Fruit fly (Drosophila melanogaster) whole organism, wandering third instar larva: ENCODE results near the gene CG10470.
A peak's percentile ranks its signal among the peaks of the same experiment; 100 is the strongest.

Experiments
- Abd-B ChIP-seq: fragments of >200 bp; optimal IDR thresholded peaks from 2 replicates; lab custom pipeline; 2017; ENCODE audit warnings: missing biosample characterization, missing genetic modification characterization
- CG32264 ChIP-seq: fragments of 200-800 bp; sonication (Bioruptor generic); optimal IDR thresholded peaks from 2 replicates; lab custom pipeline; 2016; ENCODE audit warnings: missing biosample characterization, missing genetic modification characterization
- CG9705 ChIP-seq: fragments of 200-800 bp; sonication (Bioruptor generic); optimal IDR thresholded peaks from 2 replicates; lab custom pipeline; 2018; ENCODE audit warnings: missing biosample characterization, mild to moderate bottlenecking, missing genetic modification characterization
- CrebA ChIP-seq: fragments of 200-800 bp; sonication (Bioruptor generic); optimal IDR thresholded peaks from 2 replicates; lab custom pipeline; 2016; ENCODE audit warnings: missing biosample characterization, mild to moderate bottlenecking, missing genetic modification characterization, borderline replicate concordance
- Dfd ChIP-seq: fragments of >200 bp; optimal IDR thresholded peaks from 2 replicates; lab custom pipeline; 2017; ENCODE audit warnings: missing biosample characterization, missing genetic modification characterization
- Dif ChIP-seq: fragments of 200-275, 200-300 bp; sonication (Bioruptor generic); optimal IDR thresholded peaks from 2 replicates; lab custom pipeline; 2018; ENCODE audit warnings: missing biosample characterization, missing genetic modification characterization; ENCODE audit not compliant: partially characterized antibody
- GATAd ChIP-seq: sonication (Bioruptor generic); optimal IDR thresholded peaks from 2 replicates; lab custom pipeline; 2016; ENCODE audit warnings: missing biosample characterization, missing genetic modification characterization
- HLH106 ChIP-seq: fragments of 200-800 bp; optimal IDR thresholded peaks from 3 replicates; lab custom pipeline; 2019; ENCODE audit warnings: missing biosample characterization, mild to moderate bottlenecking, missing genetic modification characterization, moderate library complexity
- Hnf4 ChIP-seq: fragments of 200-800 bp; sonication (Bioruptor generic); optimal IDR thresholded peaks from 2 replicates; lab custom pipeline; 2016; ENCODE audit warnings: missing biosample characterization, mild to moderate bottlenecking, missing genetic modification characterization
- Hr78 ChIP-seq: fragments of >200 bp; optimal IDR thresholded peaks from 2 replicates; lab custom pipeline; 2017; ENCODE audit warnings: missing biosample characterization, missing genetic modification characterization
- Hr83 ChIP-seq: fragments of 200-300 bp; sonication (Bioruptor generic); optimal IDR thresholded peaks from 2 replicates; lab custom pipeline; 2016; ENCODE audit warnings: missing biosample characterization, mild to moderate bottlenecking, missing genetic modification characterization, moderate library complexity; ENCODE audit not compliant: poor library complexity, severe bottlenecking
- Jra ChIP-seq: sonication (Bioruptor generic); optimal IDR thresholded peaks from 2 replicates; lab custom pipeline; 2016; ENCODE audit warnings: missing biosample characterization, missing genetic modification characterization
- Mio ChIP-seq: sonication (Bioruptor generic); optimal IDR thresholded peaks from 2 replicates; lab custom pipeline; 2016; ENCODE audit warnings: missing biosample characterization, missing genetic modification characterization
- Myc ChIP-seq: fragments of >200 bp; optimal IDR thresholded peaks from 2 replicates; lab custom pipeline; 2017
- N ChIP-seq: fragments of >200 bp; optimal IDR thresholded peaks from 2 replicates; lab custom pipeline; 2018; ENCODE audit warnings: missing biosample characterization, missing external identifiers, missing genetic modification characterization
- OdsH ChIP-seq: fragments of 200-800 bp; sonication (Bioruptor generic); optimal IDR thresholded peaks from 2 replicates; lab custom pipeline; 2016; ENCODE audit warnings: missing biosample characterization, mild to moderate bottlenecking, missing genetic modification characterization
- Rel ChIP-seq, 2 experiments: fragments of 200-800 bp; sonication (Bioruptor generic) in 1 of 2; optimal IDR thresholded peaks; 2 replicates in 1 of 2; 3 replicates in 1 of 2; lab custom pipeline; 2016 to 2019; ENCODE audit warnings: mild to moderate bottlenecking in 2 of 2, missing biosample characterization in 2 of 2, missing genetic modification characterization in 2 of 2, moderate library complexity in 1 of 2
- Sp1 ChIP-seq: fragments of 200-800 bp; sonication (Bioruptor generic); optimal IDR thresholded peaks from 3 replicates; lab custom pipeline; 2019; ENCODE audit warnings: missing biosample characterization, mild to moderate bottlenecking, missing genetic modification characterization, moderate library complexity
- Vsx2 ChIP-seq: fragments of 200-300, 225-300 bp; sonication (Bioruptor generic); optimal IDR thresholded peaks from 2 replicates; lab custom pipeline; 2018; ENCODE audit warnings: missing biosample characterization, missing genetic modification characterization; ENCODE audit not compliant: partially characterized antibody
- br ChIP-seq: fragments of 200-800 bp; sonication (Bioruptor generic); optimal IDR thresholded peaks from 2 replicates; lab custom pipeline; 2016; ENCODE audit warnings: missing biosample characterization, missing genetic modification characterization
- brk ChIP-seq: fragments of 200-800 bp; sonication (Bioruptor generic); optimal IDR thresholded peaks from 2 replicates; lab custom pipeline; 2016; ENCODE audit warnings: missing biosample characterization, mild to moderate bottlenecking, missing genetic modification characterization
- dl ChIP-seq, 2 experiments: fragments of 175-275, 200-275 bp in 1 of 2; fragments of 200-275 bp in 1 of 2; sonication (Bioruptor generic); optimal IDR thresholded peaks; lab custom pipeline; 2018; ENCODE audit warnings: mild to moderate bottlenecking in 2 of 2, missing biosample characterization in 2 of 2, missing genetic modification characterization in 2 of 2, moderate library complexity in 2 of 2; ENCODE audit not compliant: partially characterized antibody in 2 of 2, insufficient read depth in 1 of 2
- dmrt93B ChIP-seq: fragments of 200-800 bp; sonication (Bioruptor generic); optimal IDR thresholded peaks from 2 replicates; lab custom pipeline; 2018; ENCODE audit warnings: missing biosample characterization, mild to moderate bottlenecking, missing genetic modification characterization
- dsf ChIP-seq: sonication (Bioruptor generic); optimal IDR thresholded peaks from 2 replicates; lab custom pipeline; 2016; ENCODE audit warnings: missing biosample characterization, missing genetic modification characterization, borderline replicate concordance
- ey ChIP-seq: fragments of 200-800 bp; sonication (Bioruptor generic); optimal IDR thresholded peaks from 2 replicates; lab custom pipeline; 2016; ENCODE audit warnings: missing biosample characterization, missing genetic modification characterization
- foxo ChIP-seq, 2 experiments: fragments of 200-800 bp; sonication (Bioruptor generic); optimal IDR thresholded peaks; 2 replicates in 1 of 2; 3 replicates in 1 of 2; lab custom pipeline; 2016 to 2017; ENCODE audit warnings: missing biosample characterization in 2 of 2, missing genetic modification characterization in 2 of 2
- fru ChIP-seq: fragments of 200-800 bp; sonication (Bioruptor generic); optimal IDR thresholded peaks from 3 replicates; lab custom pipeline; 2016; ENCODE audit warnings: missing biosample characterization, mild to moderate bottlenecking, missing genetic modification characterization
- h ChIP-seq: fragments of 200-800 bp; sonication (Bioruptor generic); optimal IDR thresholded peaks from 3 replicates; lab custom pipeline; 2016; ENCODE audit warnings: missing biosample characterization, mild to moderate bottlenecking, missing genetic modification characterization
- jim ChIP-seq: fragments of 175-275, 200-325 bp; sonication (Bioruptor generic); optimal IDR thresholded peaks from 2 replicates; lab custom pipeline; 2016; ENCODE audit warnings: missing biosample characterization, mild to moderate bottlenecking, missing genetic modification characterization
- lola ChIP-seq: fragments of >200 bp; optimal IDR thresholded peaks from 2 replicates; lab custom pipeline; 2017; ENCODE audit warnings: missing biosample characterization, missing genetic modification characterization
- pan ChIP-seq: fragments of >200 bp; optimal IDR thresholded peaks from 2 replicates; lab custom pipeline; 2017
- psq ChIP-seq: fragments of 200-800 bp; sonication (Bioruptor generic); optimal IDR thresholded peaks from 3 replicates; lab custom pipeline; 2017; ENCODE audit warnings: missing biosample characterization, mild to moderate bottlenecking, missing genetic modification characterization, moderate library complexity
- rgr ChIP-seq: fragments of 200-800 bp; sonication (Bioruptor generic); optimal IDR thresholded peaks from 3 replicates; lab custom pipeline; 2016; ENCODE audit warnings: missing biosample characterization, mild to moderate bottlenecking, missing genetic modification characterization
- sage ChIP-seq: fragments of 200-800 bp; sonication (Bioruptor generic); optimal IDR thresholded peaks from 2 replicates; lab custom pipeline; 2016; ENCODE audit warnings: missing biosample characterization, mild to moderate bottlenecking, missing genetic modification characterization
- sv ChIP-seq: fragments of 200-800 bp; sonication (Bioruptor generic); optimal IDR thresholded peaks from 3 replicates; lab custom pipeline; 2016; ENCODE audit warnings: missing biosample characterization, missing genetic modification characterization
- tai ChIP-seq: sonication (Bioruptor generic); optimal IDR thresholded peaks from 2 replicates; lab custom pipeline; 2016; ENCODE audit warnings: missing biosample characterization, missing genetic modification characterization
- usp ChIP-seq: fragments of >200 bp; optimal IDR thresholded peaks from 2 replicates; lab custom pipeline; 2017; ENCODE audit warnings: missing biosample characterization, missing genetic modification characterization
- woc ChIP-seq: sonication (Bioruptor generic); optimal IDR thresholded peaks from 2 replicates; lab custom pipeline; 2016; ENCODE audit warnings: missing biosample characterization, mild to moderate bottlenecking, missing genetic modification characterization

Gene CG10470

dm6 chr2L:19021278-19022220 lies 27.3 kb upstream of the CG10470 start:
- no peak for TF ChIP-seq tai (GFP tag; lab: Kevin White, UChicago)
- peak; percentile 64 for TF ChIP-seq woc (GFP tag; lab: Kevin White, UChicago)
- no peak for TF ChIP-seq lola
- TF ChIP-seq Myc (lab: Kevin White, UChicago): no peak
- TF ChIP-seq brk: peak; percentile 16
- no peak for TF ChIP-seq usp (GFP tag; lab: Kevin White, UChicago)
- TF ChIP-seq dl (GFP tag; optimal IDR thresholded peaks at IDR 0.05; lab: Kevin White, UChicago; ENCODE audit: insufficient read depth in 1 of 2, partially characterized antibody in 2 of 2): no peak
- TF ChIP-seq Abd-B (GFP tag; lab: Kevin White, UChicago): no peak
- TF ChIP-seq HLH106 (tag; lab: Kevin White, UChicago): peak; percentile 85
- TF ChIP-seq psq (GFP tag; lab: Kevin White, UChicago): peak; percentile 64
- TF ChIP-seq OdsH (GFP tag; lab: Kevin White, UChicago): peak; percentile 81
- peak; percentile 87 for TF ChIP-seq h (GFP tag; lab: Kevin White, UChicago)
- peak; percentile 76 for TF ChIP-seq rgr
- TF ChIP-seq fru (GFP tag; lab: Kevin White, UChicago): peak; percentile 82
- TF ChIP-seq N (GFP tag; lab: Kevin White, UChicago): no peak
- peak; percentile 73 for TF ChIP-seq br (GFP tag; lab: Kevin White, UChicago)
- TF ChIP-seq Dfd (GFP tag; lab: Kevin White, UChicago): no peak
- TF ChIP-seq Hr78 (GFP tag; lab: Kevin White, UChicago): no peak
- no peak for TF ChIP-seq pan
- TF ChIP-seq CG32264 (GFP tag; lab: Kevin White, UChicago): peak; percentile 14
- no peak for TF ChIP-seq Vsx2 (GFP tag; lab: Kevin White, UChicago)
- TF ChIP-seq Mio: no peak
- TF ChIP-seq Sp1 (GFP tag; lab: Kevin White, UChicago): peak; percentile 91
- no peak for TF ChIP-seq jim
- TF ChIP-seq Dif: no peak
- TF ChIP-seq Hr83 (GFP tag; lab: Kevin White, UChicago): no peak
- peak; percentile 66 for TF ChIP-seq CG9705 (GFP tag; lab: Kevin White, UChicago)
- TF ChIP-seq ey: peak; percentile 62
- peak in 1 of 2 experiments; percentile 87 for TF ChIP-seq foxo (GFP tag; optimal IDR thresholded peaks at IDR 0.05; lab: Kevin White, UChicago)
- peak; percentile 75 for TF ChIP-seq dmrt93B (GFP tag; lab: Kevin White, UChicago)
- no peak for TF ChIP-seq dsf (GFP tag; lab: Kevin White, UChicago)
- no peak for TF ChIP-seq Jra (GFP tag; lab: Kevin White, UChicago)
- TF ChIP-seq Hnf4 (GFP tag; lab: Kevin White, UChicago): peak; percentile 16
- TF ChIP-seq CrebA: peak; percentile 47
- TF ChIP-seq sv (GFP tag; lab: Kevin White, UChicago): peak; percentile 50
- TF ChIP-seq sage: peak; percentile 49
- peak; percentile 43 for TF ChIP-seq Rel (GFP tag; optimal IDR thresholded peaks at IDR 0.05; lab: Kevin White, UChicago)
- TF ChIP-seq Rel (tag; optimal IDR thresholded peaks at IDR 0.05; lab: Kevin White, UChicago): peak; percentile 49
- no peak for TF ChIP-seq GATAd

dm6 chr2L:19022221-19022516 lies 26.7 kb upstream of the CG10470 start, which contains the start of gene CG15172:
TSS of gene CG15172 (plus strand) at chr2L:19022417.
- TF ChIP-seq Dif (no peak), jim (no peak), OdsH (GFP tag; lab: Kevin White, UChicago) (no peak), lola (no peak), Hr83 (GFP tag; lab: Kevin White, UChicago) (no peak), psq (GFP tag; lab: Kevin White, UChicago) (no peak), dl (GFP tag; optimal IDR thresholded peaks at IDR 0.05; lab: Kevin White, UChicago; ENCODE audit: insufficient read depth in 1 of 2, partially characterized antibody in 2 of 2) (no peak), CG32264 (GFP tag; lab: Kevin White, UChicago) (no peak), Abd-B (GFP tag; lab: Kevin White, UChicago) (no peak), N (GFP tag; lab: Kevin White, UChicago) (no peak)
